Worm (Caenorhabditis elegans) whole organism, young adult: Measurements from ENCODE around the gene srj-42.

ENCODE experiments used
- B0019.2 ChIP-seq: fragments of 200-800 bp; sonication (Bioruptor generic); conservative IDR thresholded peaks from 2 replicates; pipeline ENCODE4 v1.3.6; 2022; ENCODE audit warnings: missing genetic modification reagents, missing genetic modification characterization, missing compliant biosample characterization
- B0035.1 ChIP-seq: sonication (generic microtip); optimal IDR thresholded peaks from 2 replicates; lab custom pipeline; 2016; ENCODE audit warnings: missing genetic modification characterization, mild to moderate bottlenecking, missing compliant biosample characterization, missing genotype, missing genetic modification reagents
- B0336.3 ChIP-seq: fragments of 200-800 bp; sonication (Bioruptor generic); IDR thresholded peaks from 2 replicates; pipeline ENCODE4 v1.3.6; 2022; ENCODE audit warnings: missing genetic modification characterization, missing compliant biosample characterization
- C17E4.6 ChIP-seq: fragments of 200-800 bp; sonication (Bioruptor generic); IDR thresholded peaks from 2 replicates; pipeline ENCODE4 v1.3.6; 2022; ENCODE audit warnings: missing genetic modification reagents, missing genetic modification characterization, missing compliant biosample characterization
- F57A8.1 ChIP-seq: fragments of 200-800 bp; sonication (Bioruptor generic); optimal IDR thresholded peaks from 2 replicates; lab custom pipeline; 2018; ENCODE audit warnings: mild to moderate bottlenecking, missing genetic modification characterization, moderate library complexity, missing compliant biosample characterization
- F57C9.4 ChIP-seq: sonication (generic microtip); optimal IDR thresholded peaks from 2 replicates; lab custom pipeline; 2017; ENCODE audit warnings: mild to moderate bottlenecking, missing genetic modification characterization, missing compliant biosample characterization
- Y79H2A.3 ChIP-seq: fragments of 200-800 bp; sonication (Bioruptor generic); conservative IDR thresholded peaks from 2 replicates; pipeline ENCODE4 v1.3.6; 2022; ENCODE audit warnings: missing genetic modification reagents, missing genetic modification characterization, missing compliant biosample characterization
- ZK185.1 ChIP-seq: sonication (generic microtip); optimal IDR thresholded peaks from 2 replicates; lab custom pipeline; 2016; ENCODE audit warnings: mild to moderate bottlenecking, missing genetic modification characterization, missing compliant biosample characterization; ENCODE audit not compliant: poor library complexity, severe bottlenecking
- attf-6 ChIP-seq: fragments of 200-800 bp; sonication (Bioruptor generic); IDR thresholded peaks from 2 replicates; pipeline ENCODE4 v1.3.6; 2022; ENCODE audit warnings: missing genetic modification reagents, missing genetic modification characterization, missing compliant biosample characterization
- bed-1 ChIP-seq: fragments of 200-800 bp; sonication (Bioruptor generic); IDR thresholded peaks from 2 replicates; pipeline ENCODE4 v1.3.6; 2022; ENCODE audit warnings: missing genetic modification reagents, missing genetic modification characterization, missing compliant biosample characterization
- cebp-1 ChIP-seq, 2 experiments: fragments of 200-800 bp in 1 of 2; sonication (Bioruptor generic) in 1 of 2; sonication (generic microtip) in 1 of 2; IDR thresholded peaks in 1 of 2; optimal IDR thresholded peaks in 1 of 2; 2 replicates each; pipeline versions ENCODE4 v1.3.6 to Lab custom; 2017 to 2022; ENCODE audit warnings: missing compliant biosample characterization in 2 of 2, missing genetic modification characterization in 2 of 2, mild to moderate bottlenecking in 1 of 2, missing genetic modification reagents in 1 of 2, moderate library complexity in 1 of 2
- ceh-58 ChIP-seq: fragments of 200-800 bp; sonication (Bioruptor generic); IDR thresholded peaks from 2 replicates; pipeline ENCODE4 v1.3.6; 2022; ENCODE audit warnings: missing genetic modification characterization, missing compliant biosample characterization
- dpff-1 ChIP-seq: sonication (generic microtip); optimal IDR thresholded peaks from 2 replicates; lab custom pipeline; 2017; ENCODE audit warnings: mild to moderate bottlenecking, missing genetic modification characterization, missing compliant biosample characterization
- egl-18 ChIP-seq: fragments of 200-800 bp; sonication (Bioruptor generic); IDR thresholded peaks from 2 replicates; pipeline ENCODE4 v1.3.6; 2022; ENCODE audit warnings: missing genetic modification reagents, missing genetic modification characterization, missing compliant biosample characterization
- egl-44 ChIP-seq: fragments of 200-800 bp; sonication (Bioruptor generic); IDR thresholded peaks from 2 replicates; pipeline ENCODE4 v1.3.6; 2022; ENCODE audit warnings: missing genetic modification reagents, missing genetic modification characterization, missing compliant biosample characterization
- ekl-4 ChIP-seq: fragments of 200-800 bp; sonication (Bioruptor generic); IDR thresholded peaks from 2 replicates; pipeline ENCODE4 v1.3.6; 2022; ENCODE audit warnings: missing genetic modification reagents, missing genetic modification characterization, missing compliant biosample characterization
- hmg-1.2 ChIP-seq: fragments of 200-800 bp; sonication (Bioruptor generic); IDR thresholded peaks from 2 replicates; pipeline ENCODE4 v1.3.6; 2022; ENCODE audit warnings: missing genetic modification reagents, missing genetic modification characterization, missing compliant biosample characterization
- hrde-1 ChIP-seq: sonication (generic microtip); optimal IDR thresholded peaks from 2 replicates; lab custom pipeline; 2016; ENCODE audit warnings: missing genetic modification characterization, mild to moderate bottlenecking, missing compliant biosample characterization, moderate library complexity, missing genotype, missing genetic modification reagents, borderline replicate concordance
- lag-1 ChIP-seq: fragments of 200-800 bp; sonication (Bioruptor generic); IDR thresholded peaks from 2 replicates; pipeline ENCODE4 v1.3.6; 2022; ENCODE audit warnings: missing genetic modification reagents, missing genetic modification characterization, missing compliant biosample characterization
- lsl-1 ChIP-seq: fragments of 200-800 bp; sonication (Bioruptor generic); optimal IDR thresholded peaks from 2 replicates; lab custom pipeline; 2018; ENCODE audit warnings: mild to moderate bottlenecking, missing genetic modification characterization, moderate library complexity, missing compliant biosample characterization
- madf-8 ChIP-seq: fragments of 200-800 bp; sonication (Bioruptor generic); conservative IDR thresholded peaks from 2 replicates; pipeline ENCODE4 v1.3.6; 2022; ENCODE audit warnings: missing genetic modification reagents, missing genetic modification characterization, missing compliant biosample characterization
- mel-28 ChIP-seq: sonication (generic microtip); optimal IDR thresholded peaks from 2 replicates; lab custom pipeline; 2016; ENCODE audit warnings: borderline replicate concordance, mild to moderate bottlenecking, missing genetic modification characterization, missing compliant biosample characterization
- pha-4 ChIP-seq: fragments of 150-350 bp; sonication (generic microtip); optimal IDR thresholded peaks from 2 replicates; lab custom pipeline; 2014; ENCODE audit warnings: missing biosample characterization, missing genetic modification reagents, missing genetic modification characterization
- rec-8 ChIP-seq, 2 experiments: sonication (generic microtip); optimal IDR thresholded peaks; 2 replicates each; lab custom pipeline; 2016; ENCODE audit warnings: mild to moderate bottlenecking in 2 of 2, missing genetic modification characterization in 2 of 2, missing genetic modification reagents in 2 of 2, missing genotype in 2 of 2, missing biosample characterization in 1 of 2, missing compliant biosample characterization in 1 of 2, moderate library complexity in 1 of 2
- snpc-1.3 ChIP-seq: sonication (generic microtip); optimal IDR thresholded peaks from 2 replicates; lab custom pipeline; 2017; ENCODE audit warnings: missing genetic modification characterization, mild to moderate bottlenecking, missing compliant biosample characterization, antibody characterized with exemption, moderate library complexity, missing genotype, missing genetic modification reagents; ENCODE audit not compliant: insufficient read depth
- snpc-4 ChIP-seq, 5 experiments: fragments of 150-350 bp in 1 of 5; sonication (generic microtip) in 4 of 5; optimal IDR thresholded peaks; 2 replicates each; lab custom pipeline; 2014 to 2018; ENCODE audit warnings: missing genetic modification characterization in 5 of 5, missing biosample characterization in 3 of 5, antibody characterized with exemption in 2 of 5, mild to moderate bottlenecking in 2 of 5, missing compliant biosample characterization in 2 of 5, missing genotype in 2 of 5, moderate library complexity in 2 of 5, missing genetic modification reagents in 1 of 5
- somi-1 ChIP-seq: fragments of 200-800 bp; sonication (Bioruptor generic); optimal IDR thresholded peaks from 2 replicates; lab custom pipeline; 2018; ENCODE audit warnings: mild to moderate bottlenecking, missing genetic modification characterization, missing compliant biosample characterization
- tbp1 ChIP-seq: fragments of 200-800 bp; sonication (Bioruptor generic); optimal IDR thresholded peaks from 2 replicates; lab custom pipeline; 2018; ENCODE audit warnings: mild to moderate bottlenecking, missing genetic modification characterization, missing compliant biosample characterization
- ztf-26 ChIP-seq: sonication (generic microtip); optimal IDR thresholded peaks from 2 replicates; lab custom pipeline; 2017; ENCODE audit warnings: missing genetic modification characterization, missing compliant biosample characterization

The srj-42 gene

DNA sequence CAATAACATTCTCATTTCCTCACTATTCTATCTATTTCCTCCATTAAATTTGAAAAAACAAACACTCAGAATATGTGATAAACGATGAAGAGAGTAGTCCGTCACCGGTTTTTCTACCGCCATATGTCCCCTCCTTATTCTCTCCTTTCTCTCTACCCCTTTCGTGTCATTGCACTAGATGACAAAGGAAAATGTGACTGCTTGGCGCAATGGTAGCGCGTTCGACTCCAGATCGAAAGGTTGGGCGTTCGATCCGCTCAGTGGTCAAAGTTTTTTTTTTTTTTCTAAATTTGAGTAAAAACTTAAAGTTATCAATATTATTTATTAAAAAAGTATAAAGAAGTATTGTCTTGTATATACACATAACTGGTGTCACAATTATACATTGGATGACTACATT is 37.5 kb upstream of the srj-42 start (continued):
- no peak for TF ChIP-seq bed-1 (GFP tag; lab: Robert Waterston, UW)
- no peak for TF ChIP-seq B0019.2
- no peak for TF ChIP-seq Y79H2A.3 (GFP tag; lab: Robert Waterston, UW)
- peak; percentile 89 for TF ChIP-seq snpc-4 (GFP tag; optimal IDR thresholded peaks at IDR 0.05; lab: Kevin White, UChicago)
- peak; percentile 34 to 97 (median 92) for TF ChIP-seq snpc-4 (tag; optimal IDR thresholded peaks at IDR 0.05; lab: Kevin White, UChicago)
- TF ChIP-seq mel-28 (tag; lab: Kevin White, UChicago), result no peak

DNA sequence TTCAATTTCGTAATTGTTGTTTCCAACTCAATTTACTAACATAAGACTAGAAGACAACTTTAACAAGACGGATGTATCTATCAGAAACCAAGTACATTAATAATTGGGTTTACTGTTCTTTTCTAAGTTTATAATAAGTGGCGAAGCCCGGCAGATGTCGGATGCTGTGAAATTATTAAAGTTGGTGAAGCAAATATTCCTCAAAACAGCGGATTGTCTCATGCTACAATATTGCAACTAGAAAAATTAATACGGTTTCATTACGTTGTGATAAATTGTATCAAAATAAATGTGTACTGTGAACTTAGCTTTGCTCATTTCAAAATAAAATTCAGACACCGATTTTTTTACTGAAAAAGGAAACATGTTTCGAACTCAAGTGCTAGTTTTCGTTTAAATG is 31.6 kb upstream of the srj-42 start:
- TF ChIP-seq ZK185.1 (tag; lab: Kevin White, UChicago) (no peak), B0336.3 (GFP tag; lab: Robert Waterston, UW) (no peak), snpc-4 (GFP tag; optimal IDR thresholded peaks at IDR 0.05; lab: Kevin White, UChicago) (peak; percentile 53), snpc-4 (tag; optimal IDR thresholded peaks at IDR 0.05; lab: Kevin White, UChicago) (peak in 3 of 4 experiments; percentile 56 to 77 (median 65)), madf-8 (GFP tag; lab: Robert Waterston, UW) (no peak), tbp1 (GFP tag; lab: Kevin White, UChicago) (no peak), dpff-1 (tag; lab: Kevin White, UChicago) (no peak), snpc-1.3 (tag; lab: Kevin White, UChicago) (no peak), attf-6 (GFP tag; lab: Robert Waterston, UW) (peak; percentile 75), F57C9.4 (no peak)

DNA sequence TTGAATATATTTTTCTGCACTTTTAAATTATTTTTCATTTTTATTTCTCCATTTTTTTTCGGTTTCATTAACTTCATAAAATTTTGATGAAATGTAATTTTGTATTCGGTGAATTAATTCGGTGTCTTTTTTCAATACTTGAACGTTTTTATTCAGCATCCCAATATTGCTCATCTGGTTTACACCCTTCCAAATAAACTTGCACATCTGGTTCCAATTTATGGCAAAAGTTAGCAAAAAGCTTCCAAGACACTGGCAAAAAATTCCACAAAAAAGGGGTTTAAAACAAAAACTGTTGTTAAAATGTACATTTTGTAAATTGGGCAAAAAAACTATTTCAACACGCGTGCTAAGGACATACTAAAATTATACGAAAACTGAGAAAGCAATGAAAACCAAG is 28.2 kb upstream of the srj-42 start:
- TF ChIP-seq F57A8.1 (GFP tag; lab: Kevin White, UChicago) (no peak), lag-1 (no peak), ekl-4 (GFP tag; lab: Robert Waterston, UW) (no peak), egl-44 (GFP tag; lab: Robert Waterston, UW) (no peak), B0035.1 (tag; lab: Kevin White, UChicago) (no peak), ceh-58 (GFP tag; lab: Robert Waterston, UW) (no peak), cebp-1 (GFP tag; IDR thresholded peaks at IDR 0.05; lab: Robert Waterston, UW) (no peak), cebp-1 (tag; optimal IDR thresholded peaks at IDR 0.05; lab: Kevin White, UChicago) (no peak), hmg-1.2 (GFP tag; lab: Robert Waterston, UW) (no peak), C17E4.6 (GFP tag; lab: Robert Waterston, UW) (no peak), ztf-26 (tag; lab: Kevin White, UChicago) (no peak)

DNA sequence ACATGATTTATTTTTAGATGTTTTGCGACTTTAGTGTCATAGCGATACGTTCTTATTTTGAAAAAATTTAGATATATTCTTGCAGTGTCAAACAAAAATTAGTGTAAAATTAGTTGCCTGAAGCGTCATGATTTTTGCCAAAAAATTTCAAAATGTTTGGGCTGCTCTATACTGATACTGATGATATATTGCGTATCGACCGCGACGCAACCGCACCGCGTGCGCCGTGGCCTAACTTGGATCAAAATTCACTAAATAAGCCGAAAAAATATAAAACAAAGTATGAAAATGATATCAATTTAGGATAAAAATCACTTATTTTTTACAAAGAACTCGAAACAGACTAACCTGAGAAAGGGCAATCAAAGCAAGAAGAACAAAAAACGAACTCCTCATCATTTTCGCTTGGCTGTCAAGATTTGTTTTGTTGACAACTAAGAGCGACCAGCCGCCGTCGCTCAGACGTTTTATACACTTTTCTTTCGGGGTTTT is 23.4 kb upstream of the srj-42 start, which contains the start of gene ccg-1:
Gene ccg-1 (minus strand): TSS at position 442 of the 492 bp plus-strand sequence.
- no peak for TF ChIP-seq B0019.2
- TF ChIP-seq lsl-1, result no peak
- no peak for TF ChIP-seq somi-1 (GFP tag; lab: Kevin White, UChicago)
- no peak for TF ChIP-seq egl-18 (GFP tag; lab: Robert Waterston, UW)
- TF ChIP-seq rec-8 (tag; optimal IDR thresholded peaks at IDR 0.05; lab: Kevin White, UChicago), result no peak
- TF ChIP-seq attf-6 (GFP tag; lab: Robert Waterston, UW), result peak; percentile 74
- TF ChIP-seq snpc-4 (GFP tag; optimal IDR thresholded peaks at IDR 0.05; lab: Kevin White, UChicago), result no peak
- TF ChIP-seq snpc-4 (tag; optimal IDR thresholded peaks at IDR 0.05; lab: Kevin White, UChicago), result peak in 1 of 4 experiments; percentile 30
- TF ChIP-seq pha-4, result no peak
- no peak for TF ChIP-seq hrde-1
- TF ChIP-seq ceh-58 (GFP tag; lab: Robert Waterston, UW), result no peak
